Fruit fly (Drosophila melanogaster): ENCODE results near the gene CG7299.

The CG7299 gene

DNA sequence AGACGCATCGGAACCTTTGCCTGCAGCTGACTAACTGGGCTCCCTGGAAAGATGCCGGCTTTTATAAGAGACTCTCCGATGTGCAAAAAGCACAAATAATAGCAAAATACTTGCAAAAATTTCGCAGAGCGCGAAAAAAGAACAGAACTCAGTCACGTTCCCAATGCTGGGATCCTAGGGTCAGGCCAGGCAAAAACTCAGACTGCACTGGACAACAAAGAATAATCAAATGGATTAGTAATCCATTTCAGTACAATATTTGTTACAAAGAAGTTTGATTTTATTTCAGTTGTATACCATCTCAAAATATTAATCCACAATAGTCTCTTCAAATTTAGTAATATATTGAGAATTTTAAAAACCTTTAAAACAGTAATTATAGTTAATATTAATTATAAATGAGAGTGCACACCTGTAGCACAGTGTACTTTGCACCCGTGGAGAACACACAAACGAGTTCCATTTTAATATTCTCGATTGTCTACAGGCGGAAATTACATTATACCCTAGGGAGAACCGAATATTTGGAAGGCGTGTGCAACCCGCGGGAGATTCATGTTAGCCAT, 9.9 kb upstream of the CG7299 start, which contains the start of gene CG17108:
Gene CG17108, minus strand, starts transcription at position 51 of the 566 bp plus-strand sequence.
- no peak for TF ChIP-seq Gug (GFP tag; IDR thresholded peaks at IDR 0.05)
- TF ChIP-seq spab (GFP tag; optimal IDR thresholded peaks at IDR 0.05), result no peak
- TF ChIP-seq OdsH (GFP tag; optimal IDR thresholded peaks at IDR 0.05), result no peak
- TF ChIP-seq Ets96B (tag; optimal IDR thresholded peaks at IDR 0.05), result peak; percentile 53
- TF ChIP-seq CG3032 (tag; optimal IDR thresholded peaks at IDR 0.05), result no peak
- TF ChIP-seq CG6808 (GFP tag; optimal IDR thresholded peaks at IDR 0.05), result peak; percentile 42
- TF ChIP-seq Smox (GFP tag; optimal IDR thresholded peaks at IDR 0.05), result no peak
- no peak for TF ChIP-seq acj6 (GFP tag; optimal IDR thresholded peaks at IDR 0.05)
- TF ChIP-seq fd59A (GFP tag; optimal IDR thresholded peaks at IDR 0.05), result no peak
- peak in 1 of 2 experiments; percentile 22 for TF ChIP-seq ss (GFP tag; optimal IDR thresholded peaks at IDR 0.05)
- peak; percentile 30 for TF ChIP-seq Eip78C (GFP tag)
- TF ChIP-seq CG3919 (GFP tag; optimal IDR thresholded peaks at IDR 0.05), result no peak
- no peak for TF ChIP-seq Sox102F (GFP tag; optimal IDR thresholded peaks at IDR 0.05)
- TF ChIP-seq fd85E (GFP tag; optimal IDR thresholded peaks at IDR 0.05), result no peak
- TF ChIP-seq Hr38 (GFP tag; optimal IDR thresholded peaks at IDR 0.05), result no peak
- no peak for TF ChIP-seq net (GFP tag; optimal IDR thresholded peaks at IDR 0.05)
- TF ChIP-seq CG10631 (GFP tag; optimal IDR thresholded peaks at IDR 0.05), result no peak
- TF ChIP-seq dsx (GFP tag; optimal IDR thresholded peaks at IDR 0.05; ENCODE audit: poor library complexity, severe bottlenecking), result peak; percentile 8
- no peak for TF ChIP-seq Met (GFP tag; optimal IDR thresholded peaks at IDR 0.05)
- TF ChIP-seq fkh (GFP tag; optimal IDR thresholded peaks at IDR 0.05), result no peak
- no peak for TF ChIP-seq eg (GFP tag; IDR thresholded peaks at IDR 0.05)
- no peak for TF ChIP-seq Lpt (GFP tag; optimal IDR thresholded peaks at IDR 0.05)
- no peak for TF ChIP-seq topi (GFP tag; optimal IDR thresholded peaks at IDR 0.05)
- TF ChIP-seq esn (GFP tag; optimal IDR thresholded peaks at IDR 0.05), result no peak
- TF ChIP-seq CG4318 (GFP tag; optimal IDR thresholded peaks at IDR 0.05), result no peak
- TF ChIP-seq CG11902 (GFP tag; optimal IDR thresholded peaks at IDR 0.05), result no peak
- peak; percentile 80 for TF ChIP-seq svp (GFP tag)
- no peak for TF ChIP-seq Ets21C (GFP tag; optimal IDR thresholded peaks at IDR 0.05)
- TF ChIP-seq Sox15 (GFP tag; optimal IDR thresholded peaks at IDR 0.05), result no peak
- TF ChIP-seq salr (GFP tag; optimal IDR thresholded peaks at IDR 0.05), result no peak
- TF ChIP-seq CG6792 (GFP tag; optimal IDR thresholded peaks at IDR 0.05), result no peak
- TF ChIP-seq CG8319 (GFP tag; optimal IDR thresholded peaks at IDR 0.05), result no peak
- no peak for TF ChIP-seq CG8632 (GFP tag; optimal IDR thresholded peaks at IDR 0.05)
- TF ChIP-seq Hr4 (GFP tag; optimal IDR thresholded peaks at IDR 0.05), result no peak
- TF ChIP-seq CG8119 (GFP tag; IDR thresholded peaks at IDR 0.05), result no peak
- TF ChIP-seq CG15336 (GFP tag; IDR thresholded peaks at IDR 0.05), result no peak
- no peak for TF ChIP-seq achi (GFP tag; optimal IDR thresholded peaks at IDR 0.05)
- no peak for TF ChIP-seq Hr39 (GFP tag; optimal IDR thresholded peaks at IDR 0.05)
- TF ChIP-seq CG9139 (GFP tag; optimal IDR thresholded peaks at IDR 0.05), result peak; percentile 21
- no peak for TF ChIP-seq CG6854 (GFP tag; optimal IDR thresholded peaks at IDR 0.05)
- TF ChIP-seq Eip93F (GFP tag; optimal IDR thresholded peaks at IDR 0.05), result no peak
- no peak for TF ChIP-seq CG10669 (GFP tag; optimal IDR thresholded peaks at IDR 0.05)

DNA sequence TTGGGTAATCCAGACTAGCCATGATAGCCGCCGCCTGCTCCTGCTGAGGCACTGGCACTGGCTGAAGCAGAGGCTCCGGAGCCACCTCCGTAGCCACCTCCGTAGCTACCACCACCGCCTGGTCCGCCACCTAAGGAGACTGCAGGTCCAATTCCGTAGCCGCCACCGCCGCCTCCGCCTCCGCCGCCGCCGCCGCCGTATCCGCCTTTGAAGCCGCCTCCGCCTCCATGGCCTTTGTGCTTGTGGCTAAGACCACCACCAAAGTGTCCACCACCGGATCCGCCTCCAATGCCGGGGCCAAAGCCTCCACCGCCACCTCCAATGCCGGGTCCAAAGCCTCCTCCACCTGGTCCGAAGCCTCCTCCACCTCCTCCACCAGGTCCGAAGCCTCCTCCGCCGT, 8.8 kb upstream of the CG7299 start:
- TF ChIP-seq CG15336 (GFP tag; IDR thresholded peaks at IDR 0.05) (no peak), CG6808 (GFP tag; optimal IDR thresholded peaks at IDR 0.05) (no peak), CG3032 (tag; optimal IDR thresholded peaks at IDR 0.05) (no peak), CG7368 (GFP tag; optimal IDR thresholded peaks at IDR 0.05) (no peak), CG4318 (GFP tag; optimal IDR thresholded peaks at IDR 0.05) (no peak), dsx (GFP tag; optimal IDR thresholded peaks at IDR 0.05; ENCODE audit: poor library complexity, severe bottlenecking) (no peak), esn (GFP tag; optimal IDR thresholded peaks at IDR 0.05) (no peak), CG11294 (GFP tag; IDR thresholded peaks at IDR 0.05) (no peak), salr (GFP tag; optimal IDR thresholded peaks at IDR 0.05) (no peak), CG32006 (GFP tag; optimal IDR thresholded peaks at IDR 0.05) (no peak), Eip75B (GFP tag; optimal IDR thresholded peaks at IDR 0.05) (no peak), topi (GFP tag; optimal IDR thresholded peaks at IDR 0.05) (no peak), CG6163 (GFP tag; IDR thresholded peaks at IDR 0.05) (no peak), CG10631 (GFP tag; optimal IDR thresholded peaks at IDR 0.05) (no peak), CG16779 (tag; optimal IDR thresholded peaks at IDR 0.05) (no peak), CG11762 (GFP tag; optimal IDR thresholded peaks at IDR 0.05; ENCODE audit: insufficient read depth) (no peak), svp (GFP tag) (no peak), Ets21C (GFP tag; optimal IDR thresholded peaks at IDR 0.05) (no peak), Ets96B (tag; optimal IDR thresholded peaks at IDR 0.05) (no peak), OdsH (GFP tag; optimal IDR thresholded peaks at IDR 0.05) (no peak)
